Fruit fly (Drosophila melanogaster) whole organism, embryonic: ENCODE data around the gene Drice.

Experiments
- Sin3A ChIP-seq: fragments of >200 bp; optimal IDR thresholded peaks from 2 replicates; lab custom pipeline; 2018
- fru ChIP-seq: fragments of >200 bp; optimal IDR thresholded peaks from 2 replicates; lab custom pipeline; 2017

dm6 chr3R:29786016-29786996 is 13.2 kb upstream of the Drice start:
- TF ChIP-seq Sin3A (lab: Kevin White, UChicago) (no peak), fru (lab: Kevin White, UChicago) (no peak)
